Worm (Caenorhabditis elegans) whole organism, midembryonic: Measurements from ENCODE around the gene dos-2.

Experiments
- T22C8.4 ChIP-seq: fragments of 200-800 bp; sonication (Bioruptor generic); IDR thresholded peaks from 2 replicates; pipeline ENCODE4 v1.3.6; 2022; ENCODE audit warnings: missing genetic modification characterization, missing compliant biosample characterization
- cog-1 ChIP-seq: sonication (generic microtip); optimal IDR thresholded peaks from 2 replicates; lab custom pipeline; 2016; ENCODE audit warnings: missing genetic modification characterization, missing compliant biosample characterization
- flt-1 ChIP-seq: fragments of 200-800 bp; sonication (Bioruptor generic); IDR thresholded peaks from 2 replicates; pipeline ENCODE4 v1.3.6; 2022; ENCODE audit warnings: missing genetic modification characterization, missing compliant biosample characterization
- klf-2 ChIP-seq: fragments of 200-800 bp; sonication (Bioruptor generic); conservative IDR thresholded peaks from 2 replicates; pipeline ENCODE4 v1.3.6; 2022; ENCODE audit warnings: missing genetic modification reagents, missing genetic modification characterization, missing compliant biosample characterization
- med-1 ChIP-seq: sonication (generic microtip); optimal IDR thresholded peaks from 2 replicates; lab custom pipeline; 2017; ENCODE audit warnings: missing genetic modification characterization, mild to moderate bottlenecking, missing compliant biosample characterization, antibody characterized with exemption, missing genetic modification reagents; ENCODE audit not compliant: insufficient read depth
- ref-1 ChIP-seq: fragments of 200-800 bp; sonication (Bioruptor generic); conservative IDR thresholded peaks from 2 replicates; pipeline ENCODE4 v1.3.6; 2022; ENCODE audit warnings: missing genetic modification reagents, missing genetic modification characterization, missing compliant biosample characterization
- tab-1 ChIP-seq: fragments of 200-800 bp; sonication (Bioruptor generic); IDR thresholded peaks from 2 replicates; pipeline ENCODE4 v1.3.6; 2022; ENCODE audit warnings: missing genetic modification characterization, missing compliant biosample characterization
- ztf-23 ChIP-seq: fragments of 200-800 bp; sonication (Bioruptor generic); IDR thresholded peaks from 2 replicates; pipeline ENCODE4 v1.3.6; 2022; ENCODE audit warnings: missing genetic modification reagents, missing genetic modification characterization, missing compliant biosample characterization
- ztf-29 ChIP-seq: fragments of 200-800 bp; sonication (Bioruptor generic); IDR thresholded peaks from 2 replicates; pipeline ENCODE4 v1.3.6; 2022; ENCODE audit warnings: missing genetic modification reagents, missing genetic modification characterization, missing compliant biosample characterization

dos-2 gene

ce11 chrII:3992660-3993245 lies 16.7 kb downstream of the dos-2 start, which contains the start of gene Y14H12A.1:
Y14H12A.1 (plus strand) TSS chrII:3993195.
- TF ChIP-seq flt-1 (GFP tag; lab: Robert Waterston, UW) (no peak), cog-1 (tag; lab: Kevin White, UChicago) (no peak), ztf-29 (GFP tag; lab: Robert Waterston, UW) (no peak), tab-1 (GFP tag; lab: Robert Waterston, UW) (no peak), T22C8.4 (GFP tag; lab: Robert Waterston, UW) (no peak), ztf-23 (GFP tag; lab: Robert Waterston, UW) (no peak), med-1 (GFP tag; lab: Kevin White, UChicago) (no peak), ref-1 (no peak), klf-2 (GFP tag; lab: Robert Waterston, UW) (no peak)

ce11 chrII:3996005-3996404 lies 20.0 kb downstream of the dos-2 start, which contains the start of gene clc-22:
clc-22 (minus strand) TSS chrII:3996075.
- TF ChIP-seq tab-1 (GFP tag; lab: Robert Waterston, UW) (no peak), cog-1 (tag; lab: Kevin White, UChicago) (no peak), T22C8.4 (GFP tag; lab: Robert Waterston, UW) (no peak), ref-1 (no peak), ztf-29 (GFP tag; lab: Robert Waterston, UW) (no peak), klf-2 (GFP tag; lab: Robert Waterston, UW) (no peak), med-1 (GFP tag; lab: Kevin White, UChicago) (no peak), flt-1 (GFP tag; lab: Robert Waterston, UW) (no peak), ztf-23 (GFP tag; lab: Robert Waterston, UW) (no peak)

ce11 chrII:3999537-3999936 lies 23.5 kb downstream of the dos-2 start:
- TF ChIP-seq med-1 (GFP tag; lab: Kevin White, UChicago), result no peak
- 0 out of 2 replicates have a peak, but pooled peaks have one; percentile 56 for TF ChIP-seq tab-1 (GFP tag; lab: Robert Waterston, UW)
- peak; percentile 59; the same call in 1 of the 2 replicates for TF ChIP-seq ztf-23 (GFP tag; lab: Robert Waterston, UW)
- TF ChIP-seq ztf-29 (GFP tag; lab: Robert Waterston, UW), result no peak
- TF ChIP-seq klf-2 (GFP tag; lab: Robert Waterston, UW), result no peak
- peak; percentile 22 for TF ChIP-seq cog-1 (tag; lab: Kevin White, UChicago)
- TF ChIP-seq ref-1, result no peak
- no peak for TF ChIP-seq T22C8.4 (GFP tag; lab: Robert Waterston, UW)
- peak; percentile 54; the same call in 1 of the 2 replicates for TF ChIP-seq flt-1 (GFP tag; lab: Robert Waterston, UW)

DNA sequence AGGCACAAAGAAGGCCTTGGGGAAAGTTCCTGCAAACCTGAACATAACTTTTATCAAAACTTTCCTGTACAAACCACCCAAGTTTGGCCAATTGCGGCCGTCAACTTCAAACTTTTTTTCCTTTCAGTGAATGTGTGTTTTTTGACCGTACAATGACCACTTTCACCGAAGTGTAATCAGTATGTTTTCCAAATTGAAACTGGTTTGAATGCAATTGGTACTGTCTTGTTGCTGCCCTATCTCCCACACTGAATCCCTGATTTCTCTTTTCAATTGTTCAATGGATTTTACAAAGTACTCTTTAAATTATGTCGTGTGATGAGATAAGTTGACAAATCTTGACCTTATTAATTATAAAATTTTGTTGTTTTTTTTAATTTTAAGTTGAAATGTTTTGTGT lies 24.4 kb downstream of the dos-2 start:
- TF ChIP-seq klf-2 (GFP tag; lab: Robert Waterston, UW), result no peak

DNA sequence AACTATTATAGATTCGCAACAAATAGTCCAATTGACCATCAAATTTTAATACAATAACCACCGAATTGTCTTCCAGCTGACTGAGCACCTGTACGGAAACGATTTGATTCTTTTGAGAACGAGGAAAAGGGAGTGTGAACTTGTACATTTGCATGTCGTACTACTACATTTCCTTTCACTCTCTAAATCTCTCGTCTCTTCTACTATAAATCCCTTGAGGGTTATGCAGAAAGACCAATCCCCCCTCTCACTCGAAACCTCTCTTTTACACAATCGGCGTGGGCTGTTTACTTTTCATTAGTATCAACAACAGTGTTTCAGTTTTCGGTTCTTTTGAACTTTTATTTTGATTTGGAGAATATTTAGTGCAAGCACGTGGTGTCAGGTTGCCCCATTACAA lies 26.1 kb downstream of the dos-2 start:
- no peak for TF ChIP-seq flt-1 (GFP tag; lab: Robert Waterston, UW)
- TF ChIP-seq med-1 (GFP tag; lab: Kevin White, UChicago), result no peak
- no peak for TF ChIP-seq tab-1 (GFP tag; lab: Robert Waterston, UW)
- TF ChIP-seq T22C8.4 (GFP tag; lab: Robert Waterston, UW), result no peak
- no peak for TF ChIP-seq ref-1
- TF ChIP-seq ztf-29 (GFP tag; lab: Robert Waterston, UW), result no peak

ce11 chrII:4004614-4005013 lies 28.6 kb downstream of the dos-2 start, which contains the start of gene ephx-1:
ephx-1 (plus strand) TSS chrII:4004914.
- TF ChIP-seq klf-2 (GFP tag; lab: Robert Waterston, UW), result no peak
- no peak for TF ChIP-seq ref-1
- no peak for TF ChIP-seq med-1 (GFP tag; lab: Kevin White, UChicago)
- no peak for TF ChIP-seq flt-1 (GFP tag; lab: Robert Waterston, UW)
- TF ChIP-seq ztf-23 (GFP tag; lab: Robert Waterston, UW), result no peak
- no peak for TF ChIP-seq ztf-29 (GFP tag; lab: Robert Waterston, UW)
- no peak for TF ChIP-seq cog-1 (tag; lab: Kevin White, UChicago)
- TF ChIP-seq tab-1 (GFP tag; lab: Robert Waterston, UW), result no peak
- no peak for TF ChIP-seq T22C8.4 (GFP tag; lab: Robert Waterston, UW)

DNA sequence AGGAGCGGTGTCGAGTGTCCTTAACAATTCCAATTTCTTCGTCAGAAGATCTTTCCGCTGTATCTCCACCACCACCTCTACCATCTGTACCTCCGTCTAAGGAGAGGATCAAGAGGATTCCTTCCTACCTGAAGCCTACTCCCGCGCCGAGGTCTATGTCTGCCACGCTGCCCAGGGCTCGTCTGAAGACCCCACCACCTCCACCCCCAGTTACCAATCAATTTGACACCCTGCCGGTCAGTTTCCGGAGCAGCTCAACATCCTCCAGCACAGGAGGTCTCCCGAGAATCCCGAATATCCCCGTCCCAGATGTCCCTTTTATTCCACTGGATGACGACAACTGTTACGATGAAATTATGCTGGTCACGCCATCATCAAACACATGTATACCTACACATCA lies 31.9 kb downstream of the dos-2 start:
- TF ChIP-seq tab-1 (GFP tag; lab: Robert Waterston, UW) (no peak), med-1 (GFP tag; lab: Kevin White, UChicago) (no peak), ztf-29 (GFP tag; lab: Robert Waterston, UW) (no peak)

DNA sequence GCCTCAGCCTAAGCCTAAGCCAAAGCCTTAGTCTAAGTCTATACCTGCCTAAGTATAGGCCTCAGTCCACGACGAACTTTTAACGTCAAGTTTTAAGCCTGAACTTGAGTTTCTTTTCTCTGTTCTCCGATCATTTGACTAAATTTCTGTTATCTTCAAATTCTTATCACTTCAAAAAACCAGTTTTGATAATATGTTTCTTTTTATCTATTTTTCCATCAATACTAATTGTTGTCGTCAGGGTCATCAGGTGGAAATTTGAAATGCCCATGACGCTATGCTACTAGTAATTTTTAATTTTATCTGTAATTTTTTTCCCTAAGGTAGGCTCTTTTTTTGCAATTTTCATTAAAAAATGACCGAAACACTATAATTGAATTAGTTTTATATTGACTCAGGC lies 35.5 kb downstream of the dos-2 start:
- TF ChIP-seq cog-1 (tag; lab: Kevin White, UChicago) (no peak), ztf-23 (GFP tag; lab: Robert Waterston, UW) (no peak), ref-1 (no peak)

DNA sequence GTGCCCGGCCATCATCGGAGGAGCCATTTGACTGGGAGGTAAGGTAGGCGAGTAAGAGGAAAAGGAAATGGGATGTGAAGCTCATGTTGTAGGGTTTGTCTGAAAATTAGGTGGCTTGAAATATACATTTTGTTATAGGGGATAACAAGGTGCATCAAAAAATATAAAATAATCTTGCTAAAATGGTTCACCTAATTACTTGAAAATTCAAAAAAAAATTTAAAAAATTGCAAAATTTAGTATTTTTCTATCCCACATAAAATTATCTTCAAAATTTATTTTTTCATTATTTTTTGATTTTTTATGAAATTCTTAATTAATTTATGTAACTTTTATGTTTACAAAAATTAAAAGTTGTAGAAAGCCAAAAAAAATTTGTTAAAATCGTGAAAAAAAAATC lies 42.6 kb downstream of the dos-2 start, which contains the start of gene K07D4.6:
TSS of gene K07D4.6 (minus strand) at position 101 of the 400 bp plus-strand sequence.
- TF ChIP-seq med-1 (GFP tag; lab: Kevin White, UChicago), result no peak
- no peak for TF ChIP-seq ztf-23 (GFP tag; lab: Robert Waterston, UW)
- TF ChIP-seq ref-1, result no peak
- TF ChIP-seq ztf-29 (GFP tag; lab: Robert Waterston, UW), result no peak
- no peak for TF ChIP-seq cog-1 (tag; lab: Kevin White, UChicago)
- no peak for TF ChIP-seq flt-1 (GFP tag; lab: Robert Waterston, UW)

DNA sequence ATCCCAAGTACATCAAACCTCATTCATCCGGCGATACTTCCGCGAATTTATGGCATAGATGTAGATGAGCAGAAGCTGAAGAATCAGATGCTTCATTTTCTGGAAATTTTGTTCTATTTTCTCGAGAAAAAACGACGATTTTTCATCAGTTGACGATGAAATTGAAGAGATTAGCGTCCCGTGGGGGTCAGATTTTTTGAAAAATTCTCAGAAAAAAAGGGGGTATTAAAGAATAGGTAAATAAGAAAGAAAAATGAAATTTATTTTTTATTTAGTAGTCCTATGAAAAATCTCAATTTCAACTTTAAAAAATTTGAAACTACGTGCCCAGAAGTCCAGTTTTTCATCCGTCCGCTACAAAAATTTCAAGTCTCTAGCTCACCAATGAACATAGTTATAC lies 49.4 kb downstream of the dos-2 start, which contains the start of gene K07D4.5:
TSS of gene K07D4.5 (minus strand) at position 101 of the 400 bp plus-strand sequence.
- TF ChIP-seq flt-1 (GFP tag; lab: Robert Waterston, UW) (no peak), klf-2 (GFP tag; lab: Robert Waterston, UW) (no peak), T22C8.4 (GFP tag; lab: Robert Waterston, UW) (no peak), ref-1 (no peak), cog-1 (tag; lab: Kevin White, UChicago) (no peak), tab-1 (GFP tag; lab: Robert Waterston, UW) (no peak), med-1 (GFP tag; lab: Kevin White, UChicago) (no peak), ztf-29 (GFP tag; lab: Robert Waterston, UW) (no peak), ztf-23 (GFP tag; lab: Robert Waterston, UW) (no peak)
